Worm (Caenorhabditis elegans) whole organism, L1 larva: ENCODE measurements around the gene zif-1.

Source experiments
- aha-1 ChIP-seq: fragments of 150-350 bp; optimal IDR thresholded peaks from 2 replicates; lab custom pipeline; 2014; ENCODE audit warnings: missing biosample characterization, missing genetic modification characterization
- ama-1 ChIP-seq: fragments of 150-350 bp; optimal IDR thresholded peaks from 2 replicates; lab custom pipeline; 2014
- dsc-1 ChIP-seq: sonication (generic microtip); optimal IDR thresholded peaks from 2 replicates; lab custom pipeline; 2016; ENCODE audit warnings: mild to moderate bottlenecking, missing genetic modification characterization, missing compliant biosample characterization
- ets-5 ChIP-seq: fragments of 200-800 bp; sonication (Bioruptor generic); IDR thresholded peaks from 2 replicates; pipeline ENCODE4 v1.3.6; 2022; ENCODE audit warnings: missing genetic modification characterization, missing compliant biosample characterization
- isw-1 ChIP-seq: fragments of 200-800 bp; sonication (Bioruptor generic); IDR thresholded peaks from 2 replicates; pipeline ENCODE4 v1.3.6; 2022; ENCODE audit warnings: missing genetic modification characterization, missing compliant biosample characterization
- nhr-28 ChIP-seq: fragments of 150-350 bp; optimal IDR thresholded peaks from 2 replicates; lab custom pipeline; 2014; ENCODE audit warnings: missing biosample characterization, missing genetic modification characterization
- sox-4 ChIP-seq: sonication (generic microtip); optimal IDR thresholded peaks from 2 replicates; lab custom pipeline; 2016; ENCODE audit warnings: missing genetic modification characterization, missing compliant biosample characterization

- TF ChIP-seq ama-1 (lab: Kevin White, UChicago), result no peak
- TF ChIP-seq dsc-1 (tag; lab: Kevin White, UChicago), result no peak
- no peak for TF ChIP-seq ets-5 (GFP tag; lab: Robert Waterston, UW)
- TF ChIP-seq nhr-28 (tag; lab: Kevin White, UChicago), result no peak
- TF ChIP-seq isw-1 (GFP tag; lab: Robert Waterston, UW), result no peak
- no peak for TF ChIP-seq aha-1 (tag; lab: Kevin White, UChicago)
- TF ChIP-seq sox-4 (tag; lab: Kevin White, UChicago), result no peak
Observed at ce11 chrIII:8998884-8999283, 3.7 kb upstream of the zif-1 start.
